Fruit fly (Drosophila melanogaster): ENCODE data around the gene msi.

Gene msi

dm6 chr3R:25646882-25647518, 131.1 kb downstream of the msi start (continued):
- TF ChIP-seq eyg (GFP tag; optimal IDR thresholded peaks at IDR 0.05) (peak; percentile 94), CG10147 (GFP tag; optimal IDR thresholded peaks at IDR 0.05) (peak; percentile 90), chm (GFP tag; IDR thresholded peaks at IDR 0.05) (peak; percentile 78), Gsc (GFP tag; IDR thresholded peaks at IDR 0.05) (peak; percentile 79), yki (optimal IDR thresholded peaks at IDR 0.05) (no peak), CG2116 (GFP tag; optimal IDR thresholded peaks at IDR 0.05) (peak; percentile 89), cas (GFP tag; IDR thresholded peaks at IDR 0.05) (peak; percentile 63), CG9932 (GFP tag; IDR thresholded peaks at IDR 0.05) (peak; percentile 98), CG16863 (GFP tag; optimal IDR thresholded peaks at IDR 0.05) (peak; percentile 97), mld (GFP tag; IDR thresholded peaks at IDR 0.05; ENCODE audit: partially characterized antibody) (peak; percentile 65; the same call in 1 of the 3 replicates), exex (tag; optimal IDR thresholded peaks at IDR 0.05) (peak; percentile 70), trh (GFP tag; optimal IDR thresholded peaks at IDR 0.05) (peak; percentile 79), tin (GFP tag; optimal IDR thresholded peaks at IDR 0.05) (peak; percentile 96), Oli (tag; optimal IDR thresholded peaks at IDR 0.05) (peak; percentile 87), otp (GFP tag; IDR thresholded peaks at IDR 0.05) (peak; percentile 89), CG16815 (GFP tag; optimal IDR thresholded peaks at IDR 0.05) (peak; percentile 93), CG18262 (tag; optimal IDR thresholded peaks at IDR 0.05) (peak; percentile 86), CG18599 (GFP tag; optimal IDR thresholded peaks at IDR 0.05) (peak; percentile 94), pum (GFP tag; optimal IDR thresholded peaks at IDR 0.05) (peak; percentile 96), bcd (GFP tag; optimal IDR thresholded peaks at IDR 0.05) (peak; percentile 94), Elba2 (GFP tag; optimal IDR thresholded peaks at IDR 0.05) (peak; percentile 74), gt (GFP tag; IDR thresholded peaks at IDR 0.05) (peak; percentile 79), dimm (GFP tag; IDR thresholded peaks at IDR 0.05) (peak; percentile 77), ap (GFP tag; IDR thresholded peaks at IDR 0.05) (peak; percentile 77), CG12769 (tag; optimal IDR thresholded peaks at IDR 0.05) (peak; percentile 95), Neu2 (GFP tag; optimal IDR thresholded peaks at IDR 0.05; ENCODE audit: borderline replicate concordance) (peak; percentile 81), CG7357 (GFP tag; IDR thresholded peaks at IDR 0.05) (peak; percentile 84), corto (GFP tag; optimal IDR thresholded peaks at IDR 0.05) (no peak), Dek (tag; optimal IDR thresholded peaks at IDR 0.05) (peak; percentile 85), GATAe (GFP tag; conservative IDR thresholded peaks at IDR 0.05) (peak; percentile 50; the same call in 1 of the 2 replicates), CG31365 (tag; optimal IDR thresholded peaks at IDR 0.05) (peak; percentile 61), Camta (GFP tag; optimal IDR thresholded peaks at IDR 0.05) (peak; percentile 91), Sry-β (GFP tag; optimal IDR thresholded peaks at IDR 0.05) (peak; percentile 86), BtbVII (GFP tag; optimal IDR thresholded peaks at IDR 0.05) (peak; percentile 81), CG2712 (tag; optimal IDR thresholded peaks at IDR 0.05) (peak; percentile 92), repo (GFP tag; optimal IDR thresholded peaks at IDR 0.05) (peak; percentile 90), sim (GFP tag; IDR thresholded peaks at IDR 0.05) (peak; percentile 65; the same call in 1 of the 2 replicates), CG2889 (GFP tag; IDR thresholded peaks at IDR 0.05) (peak; percentile 86), CG16813 (GFP tag; IDR thresholded peaks at IDR 0.05; ENCODE audit: partially characterized antibody) (peak; percentile 93), Asciz (GFP tag; optimal IDR thresholded peaks at IDR 0.05) (peak; percentile 63), CG34422 (GFP tag; IDR thresholded peaks at IDR 0.05) (peak; percentile 91), onecut (GFP tag; IDR thresholded peaks at IDR 0.05) (peak; percentile 91), ara (GFP tag; IDR thresholded peaks at IDR 0.05) (peak; percentile 85), CG10267 (tag; optimal IDR thresholded peaks at IDR 0.05) (peak; percentile 88), CG8388 (GFP tag; optimal IDR thresholded peaks at IDR 0.05) (peak; percentile 83), CG7271 (tag; optimal IDR thresholded peaks at IDR 0.05) (peak; percentile 64), h (optimal IDR thresholded peaks at IDR 0.05) (no peak), kah (GFP tag; optimal IDR thresholded peaks at IDR 0.05) (peak; percentile 54), ewg (GFP tag; optimal IDR thresholded peaks at IDR 0.05) (peak; percentile 95), H2.0 (GFP tag; IDR thresholded peaks at IDR 0.05) (peak; percentile 91)
